Worm (Caenorhabditis elegans): Measurements from ENCODE around the gene srsx-16.

The srsx-16 gene

DNA sequence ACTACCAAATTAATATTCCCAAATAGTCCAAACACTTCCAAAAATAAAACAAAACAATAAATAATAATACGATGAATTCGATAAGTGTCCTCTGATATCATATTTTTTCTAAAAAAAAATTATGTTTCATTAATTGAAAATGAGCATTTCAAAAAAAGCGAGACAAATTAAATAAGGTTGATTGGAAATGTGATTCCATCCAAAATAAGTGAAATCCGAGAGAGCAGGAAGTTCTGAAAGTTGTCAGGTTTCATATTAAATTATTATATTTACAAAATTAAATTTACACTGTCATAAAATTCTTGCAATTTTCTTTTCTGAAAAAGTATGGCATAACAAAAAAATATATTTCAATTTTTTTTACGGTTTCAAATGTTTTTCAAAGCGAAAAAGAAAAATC lies 7.5 kb upstream of the srsx-16 start, which contains the start of gene srsx-14:
srsx-14 (minus strand) TSS at position 101 of the 400 bp plus-strand sequence.
- no peak for TF ChIP-seq pes-1 (GFP tag; IDR thresholded peaks at IDR 0.05)
- no peak for TF ChIP-seq ceh-13 (GFP tag; optimal IDR thresholded peaks at IDR 0.05)
- no peak for TF ChIP-seq F13C5.2 (tag; optimal IDR thresholded peaks at IDR 0.05)
- TF ChIP-seq tbx-11 (GFP tag; IDR thresholded peaks at IDR 0.05): no peak
- TF ChIP-seq hmbx-1 (tag; optimal IDR thresholded peaks at IDR 0.05): no peak
- no peak for TF ChIP-seq ceh-36 (tag; optimal IDR thresholded peaks at IDR 0.05)
- no peak for TF ChIP-seq ama-1 (optimal IDR thresholded peaks at IDR 0.05)
- no peak for TF ChIP-seq scrt-1 (GFP tag; IDR thresholded peaks at IDR 0.05)
- TF ChIP-seq hnd-1 (tag; optimal IDR thresholded peaks at IDR 0.05): no peak
- TF ChIP-seq aly-1 (tag; optimal IDR thresholded peaks at IDR 0.05): no peak
- TF ChIP-seq tbx-37 (GFP tag; conservative IDR thresholded peaks at IDR 0.05): no peak
- TF ChIP-seq B0310.2 (tag; optimal IDR thresholded peaks at IDR 0.05): no peak
- no peak for TF ChIP-seq ets-7 (tag; optimal IDR thresholded peaks at IDR 0.05)

DNA sequence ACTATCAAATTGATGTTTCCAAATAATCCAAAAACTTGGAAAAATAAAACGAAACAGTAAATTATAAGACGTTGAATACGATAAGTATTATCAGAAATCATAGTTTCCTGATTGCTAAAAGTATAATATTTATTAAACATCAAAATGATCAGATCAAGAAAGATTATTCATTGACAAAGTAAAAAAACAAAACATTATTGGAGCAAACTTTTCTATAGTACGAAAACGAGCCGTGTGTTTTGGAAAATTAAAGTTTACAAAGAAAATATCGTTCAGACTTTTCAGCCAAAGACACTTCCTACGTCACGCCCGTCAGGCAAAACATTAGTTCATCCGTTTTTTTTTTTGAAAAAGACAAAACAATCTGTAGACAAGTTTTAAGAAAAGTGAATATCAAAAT lies 4.2 kb upstream of the srsx-16 start, which contains the start of gene srsx-15:
srsx-15 (minus strand) TSS at position 101 of the 400 bp plus-strand sequence.
- TF ChIP-seq aly-1 (tag; optimal IDR thresholded peaks at IDR 0.05) (no peak), hmg-4 (GFP tag; optimal IDR thresholded peaks at IDR 0.05) (no peak), ama-1 (optimal IDR thresholded peaks at IDR 0.05) (no peak), hmbx-1 (tag; optimal IDR thresholded peaks at IDR 0.05) (no peak), sea-1 (GFP tag; conservative IDR thresholded peaks at IDR 0.05) (no peak), tra-4 (tag; optimal IDR thresholded peaks at IDR 0.05) (no peak)

DNA sequence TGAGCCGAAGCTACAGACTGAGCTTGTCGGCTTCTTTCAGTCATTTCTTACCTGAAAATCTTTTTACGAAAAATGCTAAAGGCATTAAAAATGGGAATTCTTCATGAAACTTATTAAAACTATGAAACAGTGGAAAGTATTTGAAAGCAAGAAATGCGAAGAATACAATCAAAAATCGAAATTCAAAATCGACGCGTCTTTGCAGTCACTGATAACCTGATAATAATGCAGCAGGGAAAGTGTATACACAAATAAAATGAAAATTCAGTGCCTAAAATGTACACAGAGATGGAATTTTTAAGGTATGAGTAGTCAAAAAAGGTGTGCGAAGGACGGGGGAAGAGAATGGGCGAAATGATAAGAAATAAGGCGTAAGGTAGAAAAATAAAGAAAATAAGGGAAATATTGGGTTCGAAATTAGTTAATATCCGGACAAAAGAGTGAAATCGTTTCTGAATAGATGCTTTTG lies 5.0 kb downstream of the srsx-16 start, which contains the start of gene C39H7.4:
C39H7.4 (minus strand) TSS at position 51 of the 469 bp plus-strand sequence.
- TF ChIP-seq sea-1 (GFP tag; conservative IDR thresholded peaks at IDR 0.05): no peak
- no peak for TF ChIP-seq F13C5.2 (tag; optimal IDR thresholded peaks at IDR 0.05)
- no peak for TF ChIP-seq tra-4 (tag; optimal IDR thresholded peaks at IDR 0.05)
- no peak for TF ChIP-seq pes-1 (GFP tag; IDR thresholded peaks at IDR 0.05)
- TF ChIP-seq ama-1 (optimal IDR thresholded peaks at IDR 0.05): no peak
- no peak for TF ChIP-seq B0310.2 (tag; optimal IDR thresholded peaks at IDR 0.05)
- no peak for TF ChIP-seq ets-7 (tag; optimal IDR thresholded peaks at IDR 0.05)
- TF ChIP-seq scrt-1 (GFP tag; IDR thresholded peaks at IDR 0.05): no peak
- no peak for TF ChIP-seq tbx-37 (GFP tag; conservative IDR thresholded peaks at IDR 0.05)
- TF ChIP-seq flt-1 (GFP tag; IDR thresholded peaks at IDR 0.05): no peak
- TF ChIP-seq ceh-36 (tag; optimal IDR thresholded peaks at IDR 0.05): no peak
- TF ChIP-seq ceh-13 (GFP tag; optimal IDR thresholded peaks at IDR 0.05): no peak
- TF ChIP-seq aly-1 (tag; optimal IDR thresholded peaks at IDR 0.05): no peak
- no peak for TF ChIP-seq hnd-1 (tag; optimal IDR thresholded peaks at IDR 0.05)

DNA sequence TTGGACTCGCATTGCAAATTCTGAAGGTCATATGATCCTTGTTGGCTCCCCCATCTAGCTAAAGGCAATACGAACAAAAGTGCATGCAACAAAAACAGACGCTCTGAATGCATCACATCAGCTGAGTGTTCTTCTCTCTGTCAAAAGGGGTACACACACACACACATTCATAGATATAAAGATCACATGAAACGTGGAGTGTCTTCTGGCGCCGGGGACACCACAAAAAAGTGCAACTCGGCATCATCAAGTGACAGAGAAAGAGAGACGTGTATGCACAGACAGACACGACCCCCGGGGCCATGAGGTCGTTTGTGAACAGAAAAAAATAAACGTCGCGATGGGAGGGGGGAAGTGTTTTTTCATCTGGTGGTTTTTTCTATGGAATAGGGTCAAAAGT lies 12.2 kb downstream of the srsx-16 start:
- TF ChIP-seq hmg-4 (GFP tag; optimal IDR thresholded peaks at IDR 0.05): no peak
- TF ChIP-seq tbx-11 (GFP tag; IDR thresholded peaks at IDR 0.05): no peak
- TF ChIP-seq sea-1 (GFP tag; conservative IDR thresholded peaks at IDR 0.05): no peak

DNA sequence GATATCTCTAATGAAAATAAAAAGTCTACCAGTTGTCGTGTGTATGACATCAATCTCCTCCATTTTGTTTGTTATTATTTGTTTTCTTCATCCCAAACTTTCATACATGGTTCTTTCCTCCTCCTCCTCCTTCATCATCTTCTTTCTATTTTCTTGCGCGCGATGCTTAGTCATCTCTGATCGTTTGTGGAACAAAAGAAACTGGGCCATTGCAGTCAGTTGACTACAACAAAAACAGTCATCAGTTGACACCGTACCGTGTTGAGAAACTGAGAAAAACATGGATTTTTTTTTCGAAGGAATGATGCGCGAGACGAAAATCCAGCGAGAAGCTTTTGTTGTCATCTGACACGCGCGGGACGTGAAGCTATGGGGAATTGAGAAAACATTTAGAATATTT lies 14.3 kb downstream of the srsx-16 start:
- TF ChIP-seq B0310.2 (tag; optimal IDR thresholded peaks at IDR 0.05) (no peak), hmg-4 (GFP tag; optimal IDR thresholded peaks at IDR 0.05) (no peak), ama-1 (optimal IDR thresholded peaks at IDR 0.05) (no peak), hmbx-1 (tag; optimal IDR thresholded peaks at IDR 0.05) (no peak), sea-1 (GFP tag; conservative IDR thresholded peaks at IDR 0.05) (no peak)

DNA sequence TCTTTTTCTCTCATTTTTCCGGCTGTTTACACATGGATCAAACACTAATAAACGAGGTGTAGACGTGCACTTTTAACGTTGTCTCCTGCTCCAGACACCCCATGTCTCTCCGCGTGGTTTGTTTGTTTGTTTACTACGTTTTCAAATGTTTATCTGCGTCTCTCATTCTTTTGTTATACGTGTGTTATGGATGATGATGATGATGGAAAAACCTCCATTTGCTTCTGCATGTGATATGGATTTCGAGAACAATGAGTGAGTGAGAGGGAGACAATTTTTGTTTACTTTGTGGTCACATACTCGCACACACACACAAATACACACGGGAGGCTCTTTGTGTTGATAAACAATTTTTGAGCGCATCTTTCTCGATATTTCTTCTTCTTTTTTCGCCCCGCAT lies 15.1 kb downstream of the srsx-16 start:
- TF ChIP-seq pes-1 (GFP tag; IDR thresholded peaks at IDR 0.05): no peak
- TF ChIP-seq ceh-13 (GFP tag; optimal IDR thresholded peaks at IDR 0.05): no peak
- no peak for TF ChIP-seq B0310.2 (tag; optimal IDR thresholded peaks at IDR 0.05)

DNA sequence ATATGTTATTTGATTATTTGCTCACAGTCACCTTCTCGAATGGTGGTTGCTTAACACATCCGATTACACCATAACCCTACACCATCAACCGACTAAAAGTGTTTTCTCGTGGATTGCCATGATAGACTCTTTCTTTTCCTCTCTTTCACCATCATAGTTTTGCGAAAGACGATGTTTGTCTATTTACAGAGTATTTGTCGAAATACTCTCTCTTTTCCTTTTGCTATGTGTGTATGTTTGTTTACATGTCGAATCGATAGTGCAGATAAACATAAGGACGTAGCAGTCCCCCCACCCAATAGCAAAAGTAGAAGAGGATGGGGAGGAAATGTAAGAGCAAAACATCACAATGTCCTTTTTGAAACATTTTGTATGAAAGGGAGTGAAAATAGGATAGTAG lies 16.2 kb downstream of the srsx-16 start:
- TF ChIP-seq tbx-11 (GFP tag; IDR thresholded peaks at IDR 0.05): no peak
- TF ChIP-seq ceh-13 (GFP tag; optimal IDR thresholded peaks at IDR 0.05): no peak
- no peak for TF ChIP-seq flt-1 (GFP tag; IDR thresholded peaks at IDR 0.05)
- TF ChIP-seq sea-1 (GFP tag; conservative IDR thresholded peaks at IDR 0.05): no peak
- no peak for TF ChIP-seq hmg-4 (GFP tag; optimal IDR thresholded peaks at IDR 0.05)
- no peak for TF ChIP-seq tra-4 (tag; optimal IDR thresholded peaks at IDR 0.05)
- TF ChIP-seq hnd-1 (tag; optimal IDR thresholded peaks at IDR 0.05): no peak
- TF ChIP-seq tbx-37 (GFP tag; conservative IDR thresholded peaks at IDR 0.05): no peak
- TF ChIP-seq hmbx-1 (tag; optimal IDR thresholded peaks at IDR 0.05): no peak
- TF ChIP-seq ceh-36 (tag; optimal IDR thresholded peaks at IDR 0.05): no peak
- no peak for TF ChIP-seq scrt-1 (GFP tag; IDR thresholded peaks at IDR 0.05)
- no peak for TF ChIP-seq pes-1 (GFP tag; IDR thresholded peaks at IDR 0.05)
- no peak for TF ChIP-seq aly-1 (tag; optimal IDR thresholded peaks at IDR 0.05)
- TF ChIP-seq ets-7 (tag; optimal IDR thresholded peaks at IDR 0.05): no peak
- no peak for TF ChIP-seq F13C5.2 (tag; optimal IDR thresholded peaks at IDR 0.05)
- TF ChIP-seq ama-1 (optimal IDR thresholded peaks at IDR 0.05): no peak
- TF ChIP-seq B0310.2 (tag; optimal IDR thresholded peaks at IDR 0.05): no peak

DNA sequence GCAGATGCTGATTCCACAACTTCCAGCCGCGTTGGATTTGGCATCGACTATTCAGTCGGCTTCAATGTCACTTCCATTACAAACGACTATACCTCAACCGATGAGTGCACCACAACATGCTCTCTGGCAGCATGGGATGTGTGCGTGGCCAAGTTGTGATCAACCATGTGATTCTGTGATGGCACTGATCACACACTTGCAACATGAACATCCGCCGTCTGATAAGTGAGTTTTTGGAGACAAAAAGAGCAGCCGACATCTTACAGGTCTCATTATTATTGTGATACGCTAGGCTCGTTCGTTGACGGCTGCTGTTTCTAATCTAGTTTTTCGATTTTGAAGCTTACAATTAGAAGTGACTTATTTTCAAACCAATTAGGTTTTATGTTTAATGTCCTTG lies 17.1 kb downstream of the srsx-16 start:
- no peak for TF ChIP-seq ceh-36 (tag; optimal IDR thresholded peaks at IDR 0.05)
- TF ChIP-seq hmbx-1 (tag; optimal IDR thresholded peaks at IDR 0.05): no peak
- TF ChIP-seq flt-1 (GFP tag; IDR thresholded peaks at IDR 0.05): no peak
- TF ChIP-seq pes-1 (GFP tag; IDR thresholded peaks at IDR 0.05): no peak
- TF ChIP-seq ama-1 (optimal IDR thresholded peaks at IDR 0.05): no peak
- no peak for TF ChIP-seq scrt-1 (GFP tag; IDR thresholded peaks at IDR 0.05)
- TF ChIP-seq tbx-37 (GFP tag; conservative IDR thresholded peaks at IDR 0.05): no peak
- no peak for TF ChIP-seq ets-7 (tag; optimal IDR thresholded peaks at IDR 0.05)
- TF ChIP-seq B0310.2 (tag; optimal IDR thresholded peaks at IDR 0.05): no peak
- TF ChIP-seq aly-1 (tag; optimal IDR thresholded peaks at IDR 0.05): no peak
- no peak for TF ChIP-seq hnd-1 (tag; optimal IDR thresholded peaks at IDR 0.05)
- no peak for TF ChIP-seq tra-4 (tag; optimal IDR thresholded peaks at IDR 0.05)
- no peak for TF ChIP-seq F13C5.2 (tag; optimal IDR thresholded peaks at IDR 0.05)
- no peak for TF ChIP-seq tbx-11 (GFP tag; IDR thresholded peaks at IDR 0.05)
- TF ChIP-seq hmg-4 (GFP tag; optimal IDR thresholded peaks at IDR 0.05): no peak
- no peak for TF ChIP-seq sea-1 (GFP tag; conservative IDR thresholded peaks at IDR 0.05)
- TF ChIP-seq ceh-13 (GFP tag; optimal IDR thresholded peaks at IDR 0.05): no peak
